Worm (Caenorhabditis elegans): Measurements from ENCODE around the gene T21B10.4.

T21B10.4 gene

DNA sequence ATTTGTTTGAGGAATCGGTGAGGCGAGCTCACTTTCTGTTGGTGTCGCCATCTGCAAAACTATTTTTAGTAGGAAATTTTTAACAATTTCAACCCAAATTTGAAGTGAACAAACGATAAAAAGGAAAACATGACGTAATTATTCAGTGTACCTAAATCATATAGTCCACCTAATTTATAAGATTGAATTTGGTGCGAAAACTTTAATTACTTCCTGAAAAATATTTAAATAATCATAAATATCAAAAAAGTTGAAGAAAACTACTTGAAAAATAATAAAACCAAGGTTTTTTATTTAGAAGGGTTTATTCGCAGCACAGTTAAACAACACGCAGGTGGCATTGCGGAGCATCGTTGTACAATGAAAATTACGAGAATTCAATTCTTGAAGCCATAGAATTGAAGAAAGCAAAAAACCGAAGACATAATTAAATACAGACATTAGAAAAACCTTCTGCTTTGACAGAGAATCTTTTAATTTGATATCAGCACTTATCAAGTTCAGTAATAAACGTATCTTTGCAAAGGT is 32.9 kb downstream of the T21B10.4 start, which contains the start of gene tomm-40:
TSS of gene tomm-40 (minus strand) at position 51 of the 528 bp plus-strand sequence.
- TF ChIP-seq lin-11 (tag; optimal IDR thresholded peaks at IDR 0.05) (no peak), C34F6.9 (tag; optimal IDR thresholded peaks at IDR 0.05) (peak; percentile 39), unc-55 (GFP tag; optimal IDR thresholded peaks at IDR 0.05) (peak; percentile 37), ama-1 (optimal IDR thresholded peaks at IDR 0.05) (no peak)

DNA sequence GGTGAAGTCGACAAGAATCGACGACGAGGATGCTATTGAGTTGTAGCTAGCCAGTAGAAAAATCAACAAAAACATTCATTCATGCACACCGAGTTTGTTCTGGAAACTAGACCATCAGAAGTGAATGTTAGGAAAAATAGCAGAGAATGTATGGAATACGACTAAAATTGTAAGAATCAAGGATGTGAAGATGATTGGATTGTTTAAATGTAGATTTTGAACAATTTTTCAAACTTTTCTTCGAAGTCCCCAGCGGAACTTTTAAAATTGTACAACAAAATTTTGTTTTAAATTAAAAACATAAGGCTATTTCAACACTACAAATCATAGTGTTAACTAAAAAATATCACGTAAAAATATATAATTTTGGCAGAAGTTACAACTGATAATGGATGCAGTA is 42.0 kb downstream of the T21B10.4 start, which contains the start of gene C18E9.7:
TSS of gene C18E9.7 (minus strand) at position 101 of the 400 bp plus-strand sequence.
- TF ChIP-seq lin-39 (tag; optimal IDR thresholded peaks at IDR 0.05) (no peak), ztf-1 (GFP tag; conservative IDR thresholded peaks at IDR 0.05) (no peak), snpc-4 (tag; optimal IDR thresholded peaks at IDR 0.05) (no peak), unc-55 (GFP tag; optimal IDR thresholded peaks at IDR 0.05) (no peak), ama-1 (optimal IDR thresholded peaks at IDR 0.05) (no peak), ceh-82 (tag; optimal IDR thresholded peaks at IDR 0.05) (no peak), sem-4 (tag; optimal IDR thresholded peaks at IDR 0.05) (no peak), peb-1 (tag; optimal IDR thresholded peaks at IDR 0.05) (no peak), R02D3.7 (tag; optimal IDR thresholded peaks at IDR 0.05) (no peak), nhr-10 (tag; optimal IDR thresholded peaks at IDR 0.05) (no peak), dmd-4 (tag; optimal IDR thresholded peaks at IDR 0.05) (no peak), ztf-4 (tag; optimal IDR thresholded peaks at IDR 0.05) (no peak), nhr-77 (tag; optimal IDR thresholded peaks at IDR 0.05) (no peak), lin-11 (tag; optimal IDR thresholded peaks at IDR 0.05) (no peak), mbf-1 (tag; optimal IDR thresholded peaks at IDR 0.05) (no peak)

DNA sequence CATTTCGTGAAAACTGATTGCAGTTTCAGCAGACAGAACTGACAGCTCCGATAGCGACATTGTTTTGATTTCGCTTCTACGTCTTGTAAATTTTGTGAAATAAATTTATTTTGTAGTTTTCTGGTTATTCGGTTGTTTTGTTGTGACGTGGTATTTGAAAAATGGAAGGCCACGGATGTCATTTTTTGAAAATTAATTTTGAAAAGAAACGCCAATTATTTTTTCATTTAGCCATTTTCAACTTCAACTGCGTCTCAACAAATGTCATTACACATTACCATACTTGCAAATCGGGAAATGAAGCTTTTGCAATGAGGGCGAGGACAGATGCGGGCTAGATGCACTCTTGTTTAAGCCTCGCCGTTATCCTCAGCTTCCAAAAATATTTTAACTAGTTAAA is 47.3 kb downstream of the T21B10.4 start, which contains the start of gene C18E9.8:
TSS of gene C18E9.8 (minus strand) at position 101 of the 400 bp plus-strand sequence.
- TF ChIP-seq sma-9 (GFP tag; optimal IDR thresholded peaks at IDR 0.05) = no peak
- TF ChIP-seq sma-9 (tag; optimal IDR thresholded peaks at IDR 0.05) = no peak
- no peak for TF ChIP-seq gmeb-1 (tag; optimal IDR thresholded peaks at IDR 0.05)
- peak; percentile 7 for TF ChIP-seq nhr-129 (tag; optimal IDR thresholded peaks at IDR 0.05)

DNA sequence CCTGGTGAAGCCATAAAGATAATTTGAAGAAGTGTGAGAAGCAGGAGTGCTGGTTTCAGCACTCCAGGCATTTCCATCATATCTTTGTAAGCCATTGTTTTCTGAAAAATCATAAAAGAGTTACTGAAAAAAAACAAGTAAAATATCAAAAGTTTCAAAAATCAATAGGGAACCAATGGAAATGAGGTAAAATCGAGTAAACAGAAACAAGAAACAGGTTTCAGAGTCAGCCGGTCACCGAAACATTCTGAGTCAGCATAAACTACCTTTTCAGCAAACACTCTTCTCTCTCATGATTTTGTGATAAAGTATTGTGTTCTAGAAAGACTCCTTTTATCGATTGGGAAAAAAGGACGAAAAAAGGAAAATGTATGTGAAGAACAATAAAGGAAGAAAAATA is 48.8 kb downstream of the T21B10.4 start, which contains the start of gene C18E9.9:
TSS of gene C18E9.9 (minus strand) at position 101 of the 400 bp plus-strand sequence.
- TF ChIP-seq egl-27 (tag; optimal IDR thresholded peaks at IDR 0.05) = no peak
- no peak for TF ChIP-seq lsy-2 (tag; optimal IDR thresholded peaks at IDR 0.05)
- no peak for TF ChIP-seq ZK546.5 (tag; optimal IDR thresholded peaks at IDR 0.05)

DNA sequence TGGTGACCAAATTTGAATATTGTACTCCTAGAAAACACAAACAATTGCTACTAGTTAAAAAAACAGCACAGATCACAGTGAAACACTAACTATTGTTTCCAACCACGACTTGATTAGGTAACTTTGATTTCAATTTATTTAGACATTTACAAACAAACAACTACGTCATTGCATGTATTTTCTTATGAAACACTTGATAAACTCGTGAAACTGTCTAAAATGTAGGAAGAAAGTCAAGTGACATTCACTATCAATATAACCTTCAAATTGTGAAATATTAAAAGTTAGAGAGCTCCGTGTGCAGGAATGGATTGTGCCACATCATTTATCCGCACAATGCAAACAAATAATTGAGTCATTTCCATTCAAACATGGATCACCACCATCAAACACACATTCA is 49.6 kb downstream of the T21B10.4 start:
- TF ChIP-seq nhr-12 (tag; optimal IDR thresholded peaks at IDR 0.05) (no peak), nhr-237 (tag; optimal IDR thresholded peaks at IDR 0.05) (no peak), unc-39 (tag; optimal IDR thresholded peaks at IDR 0.05) (no peak), zag-1 (tag; optimal IDR thresholded peaks at IDR 0.05) (no peak), unc-55 (GFP tag; optimal IDR thresholded peaks at IDR 0.05) (no peak), nhr-77 (tag; optimal IDR thresholded peaks at IDR 0.05) (no peak), R02D3.7 (tag; optimal IDR thresholded peaks at IDR 0.05) (no peak), aly-2 (tag; optimal IDR thresholded peaks at IDR 0.05) (no peak), nhr-23 (tag; optimal IDR thresholded peaks at IDR 0.05) (no peak), mbf-1 (tag; optimal IDR thresholded peaks at IDR 0.05) (no peak), lin-39 (tag; optimal IDR thresholded peaks at IDR 0.05) (no peak), mab-5 (tag; optimal IDR thresholded peaks at IDR 0.05) (no peak), mdl-1 (tag; optimal IDR thresholded peaks at IDR 0.05) (no peak), nhr-10 (tag; optimal IDR thresholded peaks at IDR 0.05) (no peak), sem-4 (tag; optimal IDR thresholded peaks at IDR 0.05) (no peak), Y55F3AM.14 (GFP tag; optimal IDR thresholded peaks at IDR 0.05) (no peak), ama-1 (optimal IDR thresholded peaks at IDR 0.05) (no peak), lsy-2 (tag; optimal IDR thresholded peaks at IDR 0.05) (no peak), ztf-4 (tag; optimal IDR thresholded peaks at IDR 0.05) (no peak)

DNA sequence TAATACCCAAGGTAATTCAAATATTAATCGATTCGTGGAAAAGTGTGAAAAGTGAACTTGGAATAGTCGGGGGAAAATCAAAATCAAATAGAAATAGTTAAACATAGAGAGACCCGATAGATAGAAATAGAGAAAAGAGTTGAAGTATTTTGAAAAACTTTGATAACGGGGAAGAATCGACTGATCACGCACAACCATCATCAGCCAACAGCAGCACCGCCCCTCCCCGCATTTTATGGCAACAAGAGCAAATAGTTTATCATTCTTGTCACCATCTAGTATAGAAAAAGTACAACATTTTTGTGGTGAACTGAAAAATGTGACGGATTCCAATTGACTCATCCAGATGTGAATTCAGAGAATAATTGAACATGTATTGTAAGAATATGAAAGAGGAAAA is 50.9 kb downstream of the T21B10.4 start:
- TF ChIP-seq egl-27 (tag; optimal IDR thresholded peaks at IDR 0.05) = no peak
- peak; percentile 91 for TF ChIP-seq fos-1 (tag; optimal IDR thresholded peaks at IDR 0.05)

All from whole organism, L2 larva.